Fruit fly (Drosophila melanogaster): ENCODE results near the gene CG15456.
"Not testable (repeated sequence)": the region's sequence is repeated elsewhere in the genome, so short reads cannot be mapped to it uniquely, and the experiment has no call there.

Gene CG15456

dm6 chrX:20446071-20446470 is 19.2 kb upstream of the CG15456 start, which contains the start of gene CG42578:
CG42578 (plus strand) TSS chrX:20446371.
- not testable (repeated sequence) for TF ChIP-seq Taf1 (GFP tag; IDR thresholded peaks at IDR 0.05); GATAe (GFP tag; conservative IDR thresholded peaks at IDR 0.05); org-1 (GFP tag; optimal IDR thresholded peaks at IDR 0.05)

dm6 chrX:20436866-20437265 is 10.0 kb upstream of the CG15456 start:
- TF ChIP-seq CG10321 (GFP tag; IDR thresholded peaks at IDR 0.05): peak; percentile 50; the same call in 1 of the 2 replicates
- peak; percentile 29 for TF ChIP-seq Nf-YC (tag; optimal IDR thresholded peaks at IDR 0.05)
- no peak for TF ChIP-seq sc (optimal IDR thresholded peaks at IDR 0.05)
- TF ChIP-seq sc (GFP tag; optimal IDR thresholded peaks at IDR 0.05): no peak
- 0 out of 4 replicates have a peak, but pooled peaks have one; percentile 40 for TF ChIP-seq chinmo (GFP tag; IDR thresholded peaks at IDR 0.05; ENCODE audit: partially characterized antibody)
- TF ChIP-seq Six4 (GFP tag; optimal IDR thresholded peaks at IDR 0.05): no peak
- no peak for TF ChIP-seq Abd-B (GFP tag; optimal IDR thresholded peaks at IDR 0.05)
- TF ChIP-seq scrt (GFP tag; optimal IDR thresholded peaks at IDR 0.05): peak; percentile 47
- peak; percentile 23 for TF ChIP-seq Med (GFP tag)
- peak; percentile 44 for TF ChIP-seq CG1832 (GFP tag; optimal IDR thresholded peaks at IDR 0.05)
- TF ChIP-seq Oaz (GFP tag; IDR thresholded peaks at IDR 0.05): no peak
- peak; percentile 63 for TF ChIP-seq cg (GFP tag; optimal IDR thresholded peaks at IDR 0.05)
- TF ChIP-seq abd-A (tag; optimal IDR thresholded peaks at IDR 0.05): peak; percentile 82
- TF ChIP-seq ftz-f1 (GFP tag; optimal IDR thresholded peaks at IDR 0.05): peak; percentile 49
- TF ChIP-seq Adf1 (GFP tag; IDR thresholded peaks at IDR 0.05): peak; percentile 61
- TF ChIP-seq ewg (GFP tag; optimal IDR thresholded peaks at IDR 0.05): peak; percentile 20
- TF ChIP-seq Trl (optimal IDR thresholded peaks at IDR 0.05): peak; percentile 7 to 57
- no peak for TF ChIP-seq Trl (GFP tag; optimal IDR thresholded peaks at IDR 0.05)
- TF ChIP-seq crp (GFP tag; optimal IDR thresholded peaks at IDR 0.05): peak in 1 of 2 experiments; percentile 55

- TF ChIP-seq fu2 (GFP tag; optimal IDR thresholded peaks at IDR 0.05): peak; percentile 9
- TF ChIP-seq tgo (GFP tag; IDR thresholded peaks at IDR 0.05): 0 out of 3 replicates have a peak, but pooled peaks have one; percentile 35
- TF ChIP-seq CG2120 (GFP tag; optimal IDR thresholded peaks at IDR 0.05): peak; percentile 72
- TF ChIP-seq salm (tag; optimal IDR thresholded peaks at IDR 0.05): no peak
- TF ChIP-seq CG13894 (tag; optimal IDR thresholded peaks at IDR 0.05): peak; percentile 30
- no peak for TF ChIP-seq stc (GFP tag; IDR thresholded peaks at IDR 0.05)
- peak; percentile 38; the same call in 1 of the 3 replicates for TF ChIP-seq dysf (GFP tag; IDR thresholded peaks at IDR 0.05)
- peak; percentile 17 for TF ChIP-seq CG12659 (GFP tag; optimal IDR thresholded peaks at IDR 0.05)
- TF ChIP-seq abd-A (tag; optimal IDR thresholded peaks at IDR 0.05): peak; percentile 53
- TF ChIP-seq pho (GFP tag; optimal IDR thresholded peaks at IDR 0.05): peak; percentile 43
- peak; percentile 15 for TF ChIP-seq ind (GFP tag; optimal IDR thresholded peaks at IDR 0.05)
- TF ChIP-seq Hr3 (GFP tag; optimal IDR thresholded peaks at IDR 0.05): peak; percentile 9
- TF ChIP-seq Nf-YC (tag; optimal IDR thresholded peaks at IDR 0.05): peak; percentile 7
- peak; percentile 58 for TF ChIP-seq sens (GFP tag)
- peak; percentile 50; the same call in 1 of the 2 replicates for TF ChIP-seq CG32532 (GFP tag; IDR thresholded peaks at IDR 0.05)
- TF ChIP-seq E2f2 (GFP tag; IDR thresholded peaks at IDR 0.05): no peak
- TF ChIP-seq zfh2 (GFP tag; optimal IDR thresholded peaks at IDR 0.05): peak; percentile 22
- TF ChIP-seq Ada2b (GFP tag; IDR thresholded peaks at IDR 0.05): no peak
- TF ChIP-seq dmrt99B (tag; optimal IDR thresholded peaks at IDR 0.05): peak; percentile 47
- peak; percentile 39 for TF ChIP-seq cwo (GFP tag; optimal IDR thresholded peaks at IDR 0.05)
- TF ChIP-seq CG11696 (GFP tag; IDR thresholded peaks at IDR 0.05): no peak
- peak; percentile 33 for TF ChIP-seq PHDP (tag; optimal IDR thresholded peaks at IDR 0.05)
- TF ChIP-seq CG9727 (GFP tag; optimal IDR thresholded peaks at IDR 0.05): peak; percentile 20
- peak; percentile 50 for TF ChIP-seq zf30C (GFP tag; optimal IDR thresholded peaks at IDR 0.05)
- no peak for TF ChIP-seq CG12104 (GFP tag; optimal IDR thresholded peaks at IDR 0.05)
- peak; percentile 41; the same call in 1 of the 2 replicates for TF ChIP-seq CG9215 (GFP tag; IDR thresholded peaks at IDR 0.05)
- no peak for TF ChIP-seq CG6654 (GFP tag; optimal IDR thresholded peaks at IDR 0.05)
- no peak for TF ChIP-seq Pdp1 (GFP tag; optimal IDR thresholded peaks at IDR 0.05)
- 0 out of 3 replicates have a peak, but pooled peaks have one; percentile 32 for TF ChIP-seq CG11560 (tag; IDR thresholded peaks at IDR 0.05)
These were observed 7.7 kb upstream of the CG15456 start for dm6 chrX:20434534-20434933.

All from whole organism, embryonic.